Fruit fly (Drosophila melanogaster) whole organism, wandering third instar larva: ENCODE results near the gene CycK.

ENCODE experiments used
- CG32264 ChIP-seq: fragments of 200-800 bp; sonication (Bioruptor generic); optimal IDR thresholded peaks from 2 replicates; lab custom pipeline; 2016; ENCODE audit warnings: missing biosample characterization, missing genetic modification characterization
- Dfd ChIP-seq: fragments of >200 bp; optimal IDR thresholded peaks from 2 replicates; lab custom pipeline; 2017; ENCODE audit warnings: missing biosample characterization, missing genetic modification characterization
- Dif ChIP-seq: fragments of 200-275, 200-300 bp; sonication (Bioruptor generic); optimal IDR thresholded peaks from 2 replicates; lab custom pipeline; 2018; ENCODE audit warnings: missing biosample characterization, missing genetic modification characterization; ENCODE audit not compliant: partially characterized antibody
- Hnf4 ChIP-seq: fragments of 200-800 bp; sonication (Bioruptor generic); optimal IDR thresholded peaks from 2 replicates; lab custom pipeline; 2016; ENCODE audit warnings: missing biosample characterization, mild to moderate bottlenecking, missing genetic modification characterization
- Hr78 ChIP-seq: fragments of >200 bp; optimal IDR thresholded peaks from 2 replicates; lab custom pipeline; 2017; ENCODE audit warnings: missing biosample characterization, missing genetic modification characterization
- Hr83 ChIP-seq: fragments of 200-300 bp; sonication (Bioruptor generic); optimal IDR thresholded peaks from 2 replicates; lab custom pipeline; 2016; ENCODE audit warnings: missing biosample characterization, mild to moderate bottlenecking, missing genetic modification characterization, moderate library complexity; ENCODE audit not compliant: poor library complexity, severe bottlenecking
- OdsH ChIP-seq: fragments of 200-800 bp; sonication (Bioruptor generic); optimal IDR thresholded peaks from 2 replicates; lab custom pipeline; 2016; ENCODE audit warnings: missing biosample characterization, mild to moderate bottlenecking, missing genetic modification characterization
- dl ChIP-seq, 2 experiments: fragments of 175-275, 200-275 bp in 1 of 2; fragments of 200-275 bp in 1 of 2; sonication (Bioruptor generic); optimal IDR thresholded peaks; lab custom pipeline; 2018; ENCODE audit warnings: mild to moderate bottlenecking in 2 of 2, missing biosample characterization in 2 of 2, missing genetic modification characterization in 2 of 2, moderate library complexity in 2 of 2; ENCODE audit not compliant: partially characterized antibody in 2 of 2, insufficient read depth in 1 of 2
- foxo ChIP-seq, 2 experiments: fragments of 200-800 bp; sonication (Bioruptor generic); optimal IDR thresholded peaks; 2 replicates in 1 of 2; 3 replicates in 1 of 2; lab custom pipeline; 2016 to 2017; ENCODE audit warnings: missing biosample characterization in 2 of 2, missing genetic modification characterization in 2 of 2
- lola ChIP-seq: fragments of >200 bp; optimal IDR thresholded peaks from 2 replicates; lab custom pipeline; 2017; ENCODE audit warnings: missing biosample characterization, missing genetic modification characterization

DNA sequence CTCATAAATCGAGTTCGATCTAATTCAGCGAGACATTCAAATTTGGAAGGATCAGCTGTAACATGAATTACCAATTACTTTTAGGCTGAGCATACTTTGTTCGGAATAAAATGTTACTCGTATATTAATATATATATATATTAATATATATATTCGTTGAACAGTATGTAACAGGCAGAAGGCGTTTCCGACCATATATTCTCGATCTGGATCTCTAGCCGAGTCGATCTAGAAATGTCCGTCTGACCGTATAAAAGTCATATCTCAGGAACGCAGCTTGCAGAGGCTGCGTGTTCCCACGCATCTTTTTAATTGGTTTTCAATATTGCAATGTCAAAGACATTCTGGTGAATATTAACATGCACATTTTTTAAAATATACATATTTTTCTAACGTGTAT lies 25.6 kb downstream of the CycK start, which contains the start of gene tplus3b:
- TF ChIP-seq Dfd (GFP tag; lab: Kevin White, UChicago) = no peak
- TF ChIP-seq dl (GFP tag; optimal IDR thresholded peaks at IDR 0.05; lab: Kevin White, UChicago; ENCODE audit: insufficient read depth in 1 of 2, partially characterized antibody in 2 of 2) = no peak
- no peak for TF ChIP-seq OdsH (GFP tag; lab: Kevin White, UChicago)
- no peak for TF ChIP-seq Hr83 (GFP tag; lab: Kevin White, UChicago)
- no peak for TF ChIP-seq lola (GFP tag; lab: Kevin White, UChicago)
- no peak for TF ChIP-seq CG32264
- TF ChIP-seq Dif (GFP tag; lab: Kevin White, UChicago) = no peak
- no peak for TF ChIP-seq Hnf4 (GFP tag; lab: Kevin White, UChicago)
- no peak for TF ChIP-seq Hr78 (GFP tag; lab: Kevin White, UChicago)
- TF ChIP-seq foxo (GFP tag; optimal IDR thresholded peaks at IDR 0.05; lab: Kevin White, UChicago) = no peak
